Worm (Caenorhabditis elegans): ENCODE results near the gene Y110A2AL.9.

DNA sequence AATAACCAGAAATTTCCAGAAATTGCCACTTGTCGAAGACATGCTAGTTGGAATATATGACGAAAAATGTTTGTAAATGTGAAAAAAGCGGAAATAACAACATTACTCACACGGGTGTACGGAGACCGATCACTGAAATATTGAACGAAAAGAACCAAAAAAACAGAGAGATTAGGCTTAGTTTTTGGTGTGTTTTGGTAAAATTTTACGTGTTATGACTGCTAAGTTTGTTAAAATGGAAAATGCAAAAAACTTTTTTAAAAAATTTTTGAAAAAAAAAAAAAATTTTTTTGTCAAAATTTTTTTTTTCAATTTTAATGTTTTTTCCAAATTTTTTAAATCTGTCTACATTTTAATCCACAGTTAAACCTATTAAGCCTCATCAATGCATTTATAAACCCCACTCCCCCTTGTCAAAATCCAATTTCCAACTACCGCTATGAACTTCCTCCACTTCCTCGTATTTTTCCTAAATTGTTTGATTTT is 44.0 kb downstream of the Y110A2AL.9 start, which contains the start of the genes fut-4 and K12H6.10:
- TF ChIP-seq F13C5.2 (tag; optimal IDR thresholded peaks at IDR 0.05) = no peak
- no peak for TF ChIP-seq ama-1 (optimal IDR thresholded peaks at IDR 0.05)
- TF ChIP-seq hmg-4 (GFP tag; optimal IDR thresholded peaks at IDR 0.05) = no peak
- no peak for TF ChIP-seq hmbx-1 (tag; optimal IDR thresholded peaks at IDR 0.05)
- no peak for TF ChIP-seq flt-1 (GFP tag; IDR thresholded peaks at IDR 0.05)
- no peak for TF ChIP-seq ceh-13 (GFP tag; optimal IDR thresholded peaks at IDR 0.05)
- TF ChIP-seq ets-7 (tag; optimal IDR thresholded peaks at IDR 0.05) = no peak
- TF ChIP-seq ceh-36 (tag; optimal IDR thresholded peaks at IDR 0.05) = no peak
- no peak for TF ChIP-seq hnd-1 (tag; optimal IDR thresholded peaks at IDR 0.05)
